Worm (Caenorhabditis elegans) whole organism, L3 larva: ENCODE measurements around the gene F22E5.9.
"Not testable (repeated sequence)": the region's sequence is repeated elsewhere in the genome, so short reads cannot be mapped to it uniquely, and the experiment has no call there.

ENCODE experiments used
- R02D3.7 ChIP-seq: fragments of 150-350 bp; optimal IDR thresholded peaks from 2 replicates; lab custom pipeline; 2014; ENCODE audit warnings: missing biosample characterization, missing genetic modification characterization
- ZK546.5 ChIP-seq: sonication (generic microtip); optimal IDR thresholded peaks from 2 replicates; lab custom pipeline; 2017; ENCODE audit warnings: missing biosample characterization, missing genetic modification characterization
- ama-1 ChIP-seq: fragments of 150-350 bp; optimal IDR thresholded peaks from 2 replicates; lab custom pipeline; 2018
- ceh-16 ChIP-seq: sonication (generic microtip); optimal IDR thresholded peaks from 2 replicates; lab custom pipeline; 2017; ENCODE audit warnings: missing biosample characterization, missing genetic modification characterization
- ceh-28 ChIP-seq: fragments of 150-350 bp; optimal IDR thresholded peaks from 2 replicates; lab custom pipeline; 2014; ENCODE audit warnings: missing biosample characterization, missing genetic modification reagents, missing genetic modification characterization
- ceh-82 ChIP-seq: fragments of 150-350 bp; optimal IDR thresholded peaks from 2 replicates; lab custom pipeline; 2014; ENCODE audit warnings: missing biosample characterization, missing genetic modification characterization
- daf-12 ChIP-seq: fragments of 150-350 bp; optimal IDR thresholded peaks from 2 replicates; lab custom pipeline; 2014; ENCODE audit warnings: missing biosample characterization, missing genetic modification reagents, missing genetic modification characterization
- egl-27 ChIP-seq: sonication (generic microtip); optimal IDR thresholded peaks from 4 replicates; lab custom pipeline; 2017; ENCODE audit warnings: missing biosample characterization, missing genetic modification reagents, missing genetic modification characterization
- egl-5 ChIP-seq: fragments of 150-350 bp; optimal IDR thresholded peaks from 2 replicates; lab custom pipeline; 2017; ENCODE audit warnings: missing biosample characterization, missing genetic modification reagents, missing genetic modification characterization, inconsistent platforms
- elt-1 ChIP-seq: fragments of 150-350 bp; optimal IDR thresholded peaks from 2 replicates; lab custom pipeline; 2014; ENCODE audit warnings: missing biosample characterization, missing genetic modification characterization
- elt-3 ChIP-seq, 3 experiments: fragments of 150-350 bp in 1 of 3; sonication (generic microtip) in 2 of 3; optimal IDR thresholded peaks; 2 replicates in 2 of 3; 4 replicates in 1 of 3; lab custom pipeline; 2014 to 2017; ENCODE audit warnings: missing biosample characterization in 3 of 3, missing genetic modification characterization in 3 of 3
- eor-1 ChIP-seq, 2 experiments: fragments of 150-350 bp; optimal IDR thresholded peaks; 2 replicates each; lab custom pipeline; 2014 to 2018; ENCODE audit warnings: missing biosample characterization in 2 of 2, missing genetic modification characterization in 2 of 2
- fkh-10 ChIP-seq: sonication (generic microtip); optimal IDR thresholded peaks from 2 replicates; lab custom pipeline; 2017; ENCODE audit warnings: missing biosample characterization, missing genetic modification reagents, missing genetic modification characterization
- fkh-2 ChIP-seq: fragments of 150-350 bp; optimal IDR thresholded peaks from 2 replicates; lab custom pipeline; 2014; ENCODE audit warnings: missing biosample characterization, missing genetic modification reagents, missing genetic modification characterization
- hmg-11 ChIP-seq: sonication (generic microtip); optimal IDR thresholded peaks from 2 replicates; lab custom pipeline; 2016; ENCODE audit warnings: missing genetic modification characterization, missing compliant biosample characterization
- lin-15B ChIP-seq: fragments of 150-350 bp; optimal IDR thresholded peaks from 2 replicates; lab custom pipeline; 2014; ENCODE audit warnings: missing biosample characterization, missing genetic modification characterization
- lin-39 ChIP-seq: fragments of 150-350 bp; optimal IDR thresholded peaks from 2 replicates; lab custom pipeline; 2018; ENCODE audit warnings: missing biosample characterization, missing genetic modification reagents, missing genetic modification characterization
- mdl-1 ChIP-seq: fragments of 150-350 bp; optimal IDR thresholded peaks from 2 replicates; lab custom pipeline; 2014; ENCODE audit warnings: missing biosample characterization, missing genetic modification characterization
- mml-1 ChIP-seq: fragments of 150-350 bp; sonication (generic microtip); optimal IDR thresholded peaks from 3 replicates; lab custom pipeline; 2014; ENCODE audit warnings: missing biosample characterization, missing genetic modification characterization
- nhr-11 ChIP-seq: fragments of 150-350 bp; optimal IDR thresholded peaks from 2 replicates; lab custom pipeline; 2014; ENCODE audit warnings: missing biosample characterization, missing genetic modification characterization
- nhr-12 ChIP-seq: fragments of 150-350 bp; optimal IDR thresholded peaks from 2 replicates; lab custom pipeline; 2014; ENCODE audit warnings: missing biosample characterization, missing genetic modification characterization
- nhr-237 ChIP-seq: fragments of 150-350 bp; optimal IDR thresholded peaks from 2 replicates; lab custom pipeline; 2014; ENCODE audit warnings: missing biosample characterization, missing genetic modification characterization
- nhr-25 ChIP-seq: sonication (generic microtip); optimal IDR thresholded peaks from 2 replicates; lab custom pipeline; 2017; ENCODE audit warnings: missing biosample characterization, missing genetic modification characterization
- nhr-28 ChIP-seq: fragments of 150-350 bp; optimal IDR thresholded peaks from 2 replicates; lab custom pipeline; 2014; ENCODE audit warnings: missing biosample characterization, missing genetic modification characterization
- nhr-43 ChIP-seq: sonication (generic microtip); optimal IDR thresholded peaks from 2 replicates; lab custom pipeline; 2016; ENCODE audit warnings: mild to moderate bottlenecking, missing genetic modification characterization, missing compliant biosample characterization; ENCODE audit not compliant: poor library complexity, severe bottlenecking
- nhr-67 ChIP-seq: fragments of 150-350 bp; optimal IDR thresholded peaks from 2 replicates; lab custom pipeline; 2014; ENCODE audit warnings: missing biosample characterization, missing genetic modification characterization
- nhr-76 ChIP-seq: fragments of 150-350 bp; sonication (generic microtip); optimal IDR thresholded peaks from 5 replicates; lab custom pipeline; 2014; ENCODE audit warnings: missing biosample characterization, missing genetic modification characterization
- nhr-77 ChIP-seq: fragments of 150-350 bp; optimal IDR thresholded peaks from 2 replicates; lab custom pipeline; 2014; ENCODE audit warnings: missing biosample characterization, missing genetic modification characterization
- skn-1 ChIP-seq: fragments of 150-350 bp; optimal IDR thresholded peaks from 2 replicates; lab custom pipeline; 2014; ENCODE audit warnings: missing biosample characterization, missing genetic modification characterization
- tbx-2 ChIP-seq: sonication (generic microtip); optimal IDR thresholded peaks from 2 replicates; lab custom pipeline; 2016; ENCODE audit warnings: mild to moderate bottlenecking, missing genetic modification characterization, missing compliant biosample characterization

Gene F22E5.9

DNA sequence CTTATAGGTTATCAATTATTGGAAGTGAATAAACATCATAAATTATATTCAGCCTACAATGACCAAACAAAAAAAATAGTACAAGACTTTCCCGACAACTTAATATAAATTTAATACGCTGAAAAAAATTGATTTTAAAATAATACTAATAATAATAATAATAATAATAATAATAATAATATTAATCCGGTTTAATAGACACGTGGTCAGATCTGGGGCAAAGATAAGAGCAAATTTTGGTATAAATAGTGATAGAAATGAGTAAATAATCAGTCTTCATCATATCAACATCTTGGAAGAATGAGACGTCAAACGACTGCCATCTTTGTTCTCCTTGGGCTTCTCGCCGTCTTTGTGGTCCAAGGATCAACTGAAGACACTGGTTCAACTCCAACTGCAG, 21.6 kb upstream of the F22E5.9 start, which contains the start of gene msrp-5:
msrp-5 (plus strand) TSS at position 301 of the 400 bp plus-strand sequence.
- TF ChIP-seq fkh-10; fkh-2 (tag; lab: Kevin White, UChicago); nhr-43 (tag; lab: Kevin White, UChicago): not testable (repeated sequence)

DNA sequence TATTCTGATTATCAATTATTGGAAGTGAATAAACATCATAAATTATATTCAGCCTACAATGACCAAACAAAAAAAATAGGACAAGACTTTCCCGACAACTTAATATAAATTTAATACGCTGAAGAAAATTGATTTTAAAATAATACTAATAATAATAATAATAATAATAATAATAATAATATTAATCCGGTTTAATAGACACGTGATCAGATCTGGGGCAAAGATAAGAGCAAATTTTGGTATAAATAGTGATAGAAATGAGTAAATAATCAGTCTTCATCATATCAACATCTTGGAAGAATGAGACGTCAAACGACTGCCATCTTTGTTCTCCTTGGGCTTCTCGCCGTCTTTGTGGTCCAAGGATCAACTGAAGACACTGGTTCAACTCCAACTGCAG, 19.0 kb upstream of the F22E5.9 start, which contains the start of gene msrp-6:
msrp-6 (plus strand) TSS at position 301 of the 400 bp plus-strand sequence.
- TF ChIP-seq nhr-11; elt-3 (tag; optimal IDR thresholded peaks at IDR 0.05; lab: Kevin White, UChicago); mml-1: not testable (repeated sequence)

DNA sequence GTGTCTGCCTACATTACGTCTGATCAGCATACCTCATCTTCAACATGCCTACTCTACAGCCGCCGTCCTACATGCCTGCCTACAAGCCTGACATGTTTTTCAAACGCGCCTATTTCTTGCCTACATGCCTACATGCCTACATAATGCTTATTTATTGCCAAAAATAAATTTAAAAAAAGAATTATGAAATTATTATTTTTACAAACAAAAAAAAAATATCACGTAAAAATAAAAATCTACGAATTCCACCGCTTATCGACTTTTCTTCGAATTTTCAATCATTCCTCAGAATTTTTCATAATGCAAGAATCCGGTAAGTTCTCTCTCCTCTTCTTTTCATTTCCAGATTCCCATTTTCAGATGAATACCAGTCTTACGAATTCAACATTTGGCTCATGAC, 15.7 kb upstream of the F22E5.9 start, which contains the start of gene D2062.5:
D2062.5 (plus strand) TSS at position 301 of the 400 bp plus-strand sequence.
- TF ChIP-seq ZK546.5, result no peak
- TF ChIP-seq fkh-2 (tag; lab: Kevin White, UChicago), result no peak
- no peak for TF ChIP-seq daf-12 (tag; lab: Kevin White, UChicago)
- TF ChIP-seq ceh-16 (tag; lab: Kevin White, UChicago), result no peak
- no peak for TF ChIP-seq nhr-76 (tag; lab: Kevin White, UChicago)
- no peak for TF ChIP-seq lin-39 (tag; lab: Kevin White, UChicago)
- TF ChIP-seq elt-3 (tag; optimal IDR thresholded peaks at IDR 0.05; lab: Kevin White, UChicago), result no peak
- no peak for TF ChIP-seq nhr-43 (tag; lab: Kevin White, UChicago)
- TF ChIP-seq egl-27, result no peak
- no peak for TF ChIP-seq nhr-28 (tag; lab: Kevin White, UChicago)
- TF ChIP-seq skn-1 (tag; lab: Kevin White, UChicago), result no peak
- TF ChIP-seq, all 47 proteins: peak for 0

DNA sequence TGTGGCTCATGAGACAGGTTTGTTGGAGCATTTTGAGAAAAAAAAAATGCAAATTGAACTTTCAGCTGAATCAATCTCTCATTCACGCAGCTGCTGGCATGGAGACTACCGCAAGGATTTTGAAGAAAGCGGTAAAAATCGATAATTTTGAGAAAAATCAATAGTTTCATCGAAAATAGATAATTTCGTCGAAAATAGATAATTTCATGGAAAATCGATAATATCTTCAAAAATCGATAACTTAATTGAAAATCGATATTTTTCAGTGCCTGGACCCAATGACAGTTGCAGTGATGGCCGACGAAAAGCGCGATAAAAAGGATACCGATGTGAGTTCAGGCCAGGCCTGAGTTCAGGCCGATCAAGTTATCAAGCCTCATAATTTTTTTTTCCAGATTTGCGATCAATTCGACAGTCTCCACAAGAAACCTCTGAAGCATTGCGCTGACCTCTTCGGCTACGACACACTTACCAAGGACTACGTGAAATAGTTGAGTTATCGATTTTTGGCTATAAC, 15.2 kb upstream of the F22E5.9 start, which contains the start of gene D2062.4:
D2062.4 (plus strand) TSS at position 467 of the 517 bp plus-strand sequence.
- peak; percentile 54 for TF ChIP-seq ceh-28 (tag; lab: Kevin White, UChicago)

DNA sequence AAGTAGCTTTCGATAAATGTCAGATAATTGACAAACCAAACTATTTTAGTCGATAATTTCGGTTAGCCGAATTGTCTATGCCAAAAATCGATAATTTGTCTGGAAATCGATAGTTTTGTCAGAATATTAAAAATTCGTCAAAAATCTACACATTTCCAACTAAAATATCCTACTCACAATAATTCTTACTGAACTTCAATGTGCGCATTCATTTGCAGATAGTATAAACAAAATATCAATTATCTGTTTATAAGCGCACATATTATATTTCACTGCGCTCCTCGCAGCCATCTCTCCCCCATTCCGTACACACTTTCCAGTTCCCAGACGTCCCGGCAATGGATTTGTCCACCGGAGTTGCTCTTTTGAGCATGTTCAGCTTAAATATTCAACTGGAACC, 13.4 kb upstream of the F22E5.9 start, which contains the start of gene lgc-28:
lgc-28 (plus strand) TSS at position 301 of the 400 bp plus-strand sequence.
- TF ChIP-seq nhr-12 (tag; lab: Kevin White, UChicago) (no peak), tbx-2 (tag; lab: Kevin White, UChicago) (no peak), hmg-11 (tag; lab: Kevin White, UChicago) (no peak), eor-1 (tag; optimal IDR thresholded peaks at IDR 0.05; lab: Kevin White, UChicago) (no peak), ceh-28 (tag; lab: Kevin White, UChicago) (no peak), mdl-1 (tag; lab: Kevin White, UChicago) (no peak), ama-1 (lab: Kevin White, UChicago) (no peak), lin-15B (tag; lab: Kevin White, UChicago) (no peak), nhr-28 (tag; lab: Kevin White, UChicago) (no peak), nhr-67 (no peak), lin-39 (tag; lab: Kevin White, UChicago) (no peak), ceh-82 (tag; lab: Kevin White, UChicago) (no peak), ZK546.5 (no peak), fkh-2 (tag; lab: Kevin White, UChicago) (no peak), nhr-25 (tag; lab: Kevin White, UChicago) (no peak), daf-12 (tag; lab: Kevin White, UChicago) (no peak), elt-1 (tag; lab: Kevin White, UChicago) (no peak), nhr-77 (no peak), egl-5 (no peak), nhr-237 (tag; lab: Kevin White, UChicago) (no peak)

DNA sequence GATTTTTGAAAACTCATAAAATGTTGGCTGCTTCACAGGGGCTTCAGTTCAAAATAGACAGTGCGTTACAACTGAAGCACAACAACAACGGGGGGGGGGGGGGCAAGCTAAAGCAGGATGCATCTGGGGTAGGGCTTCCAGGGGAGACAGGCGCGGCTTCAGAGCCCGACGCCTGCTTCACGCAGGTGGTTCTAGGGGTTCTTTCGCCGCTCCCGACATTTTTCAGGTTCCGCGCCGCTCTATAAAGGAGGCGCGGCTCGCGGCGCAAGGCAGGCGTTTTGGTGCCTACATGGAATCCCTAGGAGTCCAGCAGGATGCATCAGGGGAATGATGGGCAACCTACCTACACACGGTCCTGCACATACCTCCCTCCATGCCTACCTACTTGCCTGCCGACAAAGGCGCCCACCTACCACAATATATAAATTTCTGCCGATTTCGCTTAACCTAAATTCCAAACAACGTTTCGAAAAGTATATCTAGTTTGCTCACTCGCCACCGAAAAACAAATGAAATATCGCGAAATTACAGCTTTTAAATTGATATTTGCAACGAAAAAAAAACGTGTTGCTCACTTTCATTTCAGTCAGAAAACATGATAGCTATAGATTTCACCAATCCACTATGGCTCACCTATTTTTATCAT, 10.9 kb upstream of the F22E5.9 start, which contains the start of gene sri-71:
sri-71 (plus strand) TSS at position 596 of the 646 bp plus-strand sequence.
- no peak for TF ChIP-seq nhr-76 (tag; lab: Kevin White, UChicago)
- TF ChIP-seq R02D3.7, result no peak
